Fruit fly (Drosophila melanogaster): ENCODE measurements around the gene CG43127.

The CG43127 gene

DNA sequence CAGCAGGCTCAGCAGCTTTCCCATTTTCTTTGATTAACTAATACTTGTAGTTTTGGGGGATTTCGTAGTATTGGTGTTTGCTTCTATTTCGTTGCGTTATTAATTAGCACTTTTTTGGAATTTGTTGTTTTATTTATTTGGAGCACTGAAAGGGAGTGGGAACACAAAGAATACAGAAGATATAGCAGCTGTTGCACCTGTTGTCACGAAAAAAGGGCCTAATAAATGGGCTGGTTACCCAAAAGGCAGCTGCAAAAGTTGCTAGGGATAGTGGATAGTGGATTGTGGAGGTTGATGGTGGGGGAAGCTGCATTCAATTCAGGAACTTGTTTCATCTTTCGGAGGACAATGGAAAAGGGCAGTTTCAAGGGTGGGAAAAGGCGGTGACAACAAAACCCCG is 34.1 kb upstream of the CG43127 start:
- TF ChIP-seq foxo (GFP tag; optimal IDR thresholded peaks at IDR 0.05): no peak
- TF ChIP-seq CrebA (GFP tag; optimal IDR thresholded peaks at IDR 0.05; ENCODE audit: borderline replicate concordance): no peak
- TF ChIP-seq Mio (GFP tag; optimal IDR thresholded peaks at IDR 0.05): no peak

DNA sequence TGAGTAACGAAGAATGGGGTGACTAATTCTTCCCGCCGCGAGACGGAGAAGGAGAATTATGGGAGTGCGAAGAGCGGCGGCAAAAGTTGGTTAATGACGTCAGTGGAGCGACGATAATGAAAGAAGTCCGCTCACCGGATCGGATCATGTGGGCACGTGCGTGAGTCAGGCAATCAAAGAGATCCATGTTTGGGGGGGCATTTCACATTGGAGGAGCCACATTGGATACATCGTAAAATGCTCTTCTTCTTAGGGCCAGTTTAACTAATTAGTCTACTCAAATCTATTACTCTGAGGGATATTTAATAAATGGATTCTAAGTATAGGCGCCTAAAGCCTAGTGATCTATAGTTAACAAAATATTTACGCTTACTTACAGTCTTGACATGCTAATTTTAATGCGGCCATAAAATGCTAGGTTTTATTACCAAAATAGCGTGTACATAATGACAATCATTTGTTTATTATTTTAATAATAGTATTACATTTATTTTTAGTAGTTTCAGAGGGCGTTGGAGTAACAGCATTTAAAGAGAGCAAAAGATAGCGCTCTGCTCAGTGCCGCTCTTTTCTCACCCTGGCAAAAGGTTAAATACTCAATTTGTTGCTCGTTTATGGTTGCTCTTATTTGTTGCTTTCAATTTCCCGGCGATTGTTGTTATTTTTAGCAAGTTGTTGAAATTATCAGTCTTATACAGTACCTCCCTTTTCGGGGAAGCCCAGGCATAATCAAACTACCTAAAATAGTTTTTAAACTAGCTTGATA is 33.1 kb upstream of the CG43127 start:
- TF ChIP-seq Jra (GFP tag; optimal IDR thresholded peaks at IDR 0.05) (no peak), Rel (GFP tag; optimal IDR thresholded peaks at IDR 0.05) (no peak), Rel (tag; optimal IDR thresholded peaks at IDR 0.05) (peak; percentile 7), Hr78 (GFP tag; optimal IDR thresholded peaks at IDR 0.05) (no peak), Sp1 (GFP tag; optimal IDR thresholded peaks at IDR 0.05) (no peak)

DNA sequence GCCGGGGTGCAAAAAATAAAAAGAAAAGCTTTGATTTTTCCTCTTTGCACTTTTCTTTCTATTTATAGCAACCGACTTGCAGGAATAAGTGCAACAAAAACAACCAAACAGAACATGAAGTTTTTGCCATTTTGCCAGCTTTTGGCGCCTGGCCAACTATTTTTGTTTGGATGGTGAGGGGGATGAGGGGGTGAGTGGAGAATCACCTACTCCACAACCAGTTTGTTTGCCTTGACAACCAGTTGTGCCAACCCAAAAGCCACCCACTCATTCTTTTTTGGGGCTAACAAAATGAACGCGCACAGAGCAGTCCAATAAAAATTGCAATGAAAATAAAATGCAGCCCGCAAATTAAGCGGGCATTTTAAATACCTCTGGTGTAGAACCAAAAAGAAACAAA is 31.9 kb upstream of the CG43127 start:
- no peak for TF ChIP-seq sage (GFP tag; optimal IDR thresholded peaks at IDR 0.05)

DNA sequence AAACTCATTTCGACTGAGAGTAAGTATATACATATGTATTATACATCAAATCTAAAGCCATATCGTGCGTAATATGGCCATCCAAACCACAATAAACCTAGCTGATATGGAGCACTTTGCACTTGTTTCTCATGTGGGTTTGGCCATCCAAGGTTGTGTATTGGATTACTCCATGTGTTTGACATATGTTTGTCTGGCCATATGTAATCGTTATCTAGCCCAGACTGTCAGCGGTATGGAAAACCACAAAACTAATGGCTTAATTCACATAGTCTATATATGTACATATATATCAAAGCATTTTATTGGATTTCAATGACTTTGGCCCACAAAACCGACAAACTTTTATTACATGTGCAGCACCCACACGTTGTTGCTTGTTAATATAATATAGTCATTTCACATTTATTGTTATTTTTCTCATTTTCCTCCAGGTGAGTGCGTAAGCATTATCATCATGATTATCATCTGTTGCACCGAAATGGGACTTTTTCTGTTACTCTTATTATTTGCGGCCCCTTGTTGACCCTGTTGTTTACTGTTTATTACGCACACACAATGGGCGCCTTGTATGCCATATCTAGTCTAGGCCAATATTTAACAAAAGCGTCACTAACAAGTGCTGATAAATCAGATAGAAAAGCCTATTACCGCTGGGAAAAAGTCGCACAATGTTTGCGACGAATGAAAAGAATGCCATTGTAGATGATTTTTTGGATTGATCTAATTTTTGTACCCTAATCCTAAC is 31.2 kb upstream of the CG43127 start:
- TF ChIP-seq rgr (GFP tag; optimal IDR thresholded peaks at IDR 0.05) (peak; percentile 25), psq (GFP tag; optimal IDR thresholded peaks at IDR 0.05) (no peak), fru (GFP tag; optimal IDR thresholded peaks at IDR 0.05) (peak; percentile 21), h (GFP tag; optimal IDR thresholded peaks at IDR 0.05) (peak; percentile 23), HLH106 (tag; optimal IDR thresholded peaks at IDR 0.05) (no peak), Hr78 (GFP tag; optimal IDR thresholded peaks at IDR 0.05) (no peak), Hnf4 (GFP tag; optimal IDR thresholded peaks at IDR 0.05) (peak; percentile 19), br (GFP tag; optimal IDR thresholded peaks at IDR 0.05) (peak; percentile 36), N (GFP tag; optimal IDR thresholded peaks at IDR 0.05) (no peak), Dif (GFP tag; optimal IDR thresholded peaks at IDR 0.05; ENCODE audit: partially characterized antibody) (no peak), Abd-B (GFP tag; optimal IDR thresholded peaks at IDR 0.05) (no peak), dsf (GFP tag; optimal IDR thresholded peaks at IDR 0.05; ENCODE audit: borderline replicate concordance) (no peak), OdsH (GFP tag; optimal IDR thresholded peaks at IDR 0.05) (peak; percentile 46), Hr83 (GFP tag; optimal IDR thresholded peaks at IDR 0.05; ENCODE audit: poor library complexity, severe bottlenecking) (peak; percentile 57), sv (GFP tag; optimal IDR thresholded peaks at IDR 0.05) (peak; percentile 12), foxo (GFP tag; optimal IDR thresholded peaks at IDR 0.05) (peak in 1 of 2 experiments; percentile 11), tai (GFP tag; optimal IDR thresholded peaks at IDR 0.05) (no peak), Sp1 (GFP tag; optimal IDR thresholded peaks at IDR 0.05) (no peak), ey (GFP tag; optimal IDR thresholded peaks at IDR 0.05) (no peak), lola (GFP tag; optimal IDR thresholded peaks at IDR 0.05) (no peak), usp (GFP tag; optimal IDR thresholded peaks at IDR 0.05) (no peak), CG32264 (GFP tag; optimal IDR thresholded peaks at IDR 0.05) (no peak)

DNA sequence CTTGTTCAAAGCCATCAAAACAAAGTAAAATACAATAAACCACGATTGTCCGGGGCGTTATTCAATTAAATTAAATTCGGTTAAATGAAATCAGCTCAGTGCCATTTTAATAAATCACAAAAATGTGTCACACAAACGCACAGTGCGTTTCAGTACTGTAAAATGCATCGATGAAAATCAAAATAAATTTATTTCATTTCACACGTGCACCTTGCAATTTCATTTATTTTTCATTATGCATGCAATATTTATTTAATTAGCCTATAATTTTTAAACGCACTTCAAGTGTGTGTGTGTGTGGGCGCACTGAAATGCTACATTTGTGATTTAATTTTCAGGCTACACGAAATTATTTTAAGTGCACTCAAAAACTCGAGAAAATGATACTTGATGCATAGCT is 29.0 kb upstream of the CG43127 start:
- TF ChIP-seq GATAd (GFP tag; optimal IDR thresholded peaks at IDR 0.05) (no peak), Jra (GFP tag; optimal IDR thresholded peaks at IDR 0.05) (no peak), jim (GFP tag; optimal IDR thresholded peaks at IDR 0.05) (no peak), N (GFP tag; optimal IDR thresholded peaks at IDR 0.05) (no peak), Dfd (GFP tag; optimal IDR thresholded peaks at IDR 0.05) (no peak), sv (GFP tag; optimal IDR thresholded peaks at IDR 0.05) (no peak), OdsH (GFP tag; optimal IDR thresholded peaks at IDR 0.05) (no peak), sage (GFP tag; optimal IDR thresholded peaks at IDR 0.05) (no peak), HLH106 (tag; optimal IDR thresholded peaks at IDR 0.05) (no peak), Hr83 (GFP tag; optimal IDR thresholded peaks at IDR 0.05; ENCODE audit: poor library complexity, severe bottlenecking) (no peak), CG9705 (GFP tag; optimal IDR thresholded peaks at IDR 0.05) (no peak), Hnf4 (GFP tag; optimal IDR thresholded peaks at IDR 0.05) (no peak)
